Worm (Caenorhabditis elegans): ENCODE results near the gene F41B4.1.

F41B4.1 gene

DNA sequence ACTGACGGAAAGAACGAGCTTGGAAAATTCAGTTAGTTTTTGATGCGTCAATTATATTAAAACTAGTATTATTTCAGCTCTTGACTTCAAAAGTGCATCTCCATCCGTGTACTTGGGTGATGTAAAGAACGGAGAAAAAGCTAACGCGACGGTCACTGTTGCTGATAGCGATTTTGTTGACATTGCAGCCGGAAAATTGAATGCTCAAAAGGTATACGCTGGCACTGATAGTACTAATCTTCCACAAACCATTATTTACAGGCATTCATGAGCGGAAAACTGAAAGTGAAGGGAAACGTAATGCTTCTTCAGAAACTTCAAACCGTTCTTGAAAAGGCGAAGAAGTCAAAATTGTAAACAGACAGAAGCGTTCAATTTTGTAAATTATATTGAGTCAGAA is 6.0 kb downstream of the F41B4.1 start:
- peak; percentile 2 for TF ChIP-seq elt-2 (tag; optimal IDR thresholded peaks at IDR 0.05)
- TF ChIP-seq hlh-6 (tag; optimal IDR thresholded peaks at IDR 0.05) = no peak

DNA sequence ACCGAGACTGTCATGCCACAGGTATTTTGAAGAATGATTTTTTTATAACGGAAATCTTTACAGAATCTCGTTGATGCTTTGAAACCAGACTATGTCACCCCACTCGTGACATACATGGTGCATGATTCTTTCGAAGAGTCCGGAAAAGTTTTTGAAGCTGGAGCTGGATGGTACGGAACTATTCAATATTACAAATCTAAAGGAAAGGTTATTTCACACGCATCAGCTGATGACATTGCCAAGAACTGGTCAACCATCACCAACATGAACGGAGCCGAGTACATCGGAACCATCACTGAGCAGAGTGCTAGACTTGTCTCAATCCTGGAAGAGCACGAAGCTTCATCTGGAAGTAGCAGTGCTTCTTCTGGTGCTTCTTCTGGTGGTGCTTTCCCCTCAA is 6.5 kb downstream of the F41B4.1 start:
- TF ChIP-seq ztf-16 (tag; optimal IDR thresholded peaks at IDR 0.05) = no peak
- TF ChIP-seq unc-86 (tag; optimal IDR thresholded peaks at IDR 0.05) = no peak
- TF ChIP-seq ets-4 (tag; optimal IDR thresholded peaks at IDR 0.05) = no peak
- no peak for TF ChIP-seq pha-4 (tag; optimal IDR thresholded peaks at IDR 0.05)
- TF ChIP-seq ceh-24 (tag; optimal IDR thresholded peaks at IDR 0.05) = no peak
- no peak for TF ChIP-seq elt-4 (tag; optimal IDR thresholded peaks at IDR 0.05)
- no peak for TF ChIP-seq pag-3 (tag; optimal IDR thresholded peaks at IDR 0.05; ENCODE audit: borderline replicate concordance)
- no peak for TF ChIP-seq ceh-19 (GFP tag; optimal IDR thresholded peaks at IDR 0.05)
- TF ChIP-seq K09A11.1 (tag; optimal IDR thresholded peaks at IDR 0.05; ENCODE audit: insufficient read depth) = no peak
- TF ChIP-seq tbx-2 (tag; optimal IDR thresholded peaks at IDR 0.05) = no peak
- TF ChIP-seq eyg-1 (tag; optimal IDR thresholded peaks at IDR 0.05) = no peak

DNA sequence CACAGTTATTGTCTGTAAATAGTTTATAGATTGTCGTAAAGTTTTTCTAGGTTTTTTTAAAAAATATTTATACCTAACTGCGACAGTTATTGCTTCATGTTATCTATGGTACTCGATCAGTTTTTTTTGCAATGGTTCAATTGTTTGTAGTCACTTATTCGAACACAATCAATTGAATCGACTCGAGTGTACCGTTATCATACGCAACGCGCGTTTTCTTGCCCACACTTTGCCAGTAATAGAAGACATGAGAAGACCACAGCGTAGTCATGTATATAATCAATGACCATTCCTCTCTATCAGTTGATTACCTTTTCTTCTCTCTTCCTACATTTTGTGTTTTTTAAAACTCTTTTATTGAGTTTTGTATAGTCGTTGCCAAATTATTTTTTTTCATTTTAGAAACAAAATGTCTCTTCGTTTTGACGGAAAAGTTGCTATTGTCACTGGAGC is 7.6 kb downstream of the F41B4.1 start, which contains the start of gene dhs-28:
Gene dhs-28, plus strand, starts transcription at position 403 of the 453 bp plus-strand sequence.
- TF ChIP-seq elt-2 (tag; optimal IDR thresholded peaks at IDR 0.05) (peak; percentile 56), ceh-14 (tag; optimal IDR thresholded peaks at IDR 0.05) (no peak), hlh-6 (tag; optimal IDR thresholded peaks at IDR 0.05) (no peak), ztf-16 (tag; optimal IDR thresholded peaks at IDR 0.05) (no peak)

DNA sequence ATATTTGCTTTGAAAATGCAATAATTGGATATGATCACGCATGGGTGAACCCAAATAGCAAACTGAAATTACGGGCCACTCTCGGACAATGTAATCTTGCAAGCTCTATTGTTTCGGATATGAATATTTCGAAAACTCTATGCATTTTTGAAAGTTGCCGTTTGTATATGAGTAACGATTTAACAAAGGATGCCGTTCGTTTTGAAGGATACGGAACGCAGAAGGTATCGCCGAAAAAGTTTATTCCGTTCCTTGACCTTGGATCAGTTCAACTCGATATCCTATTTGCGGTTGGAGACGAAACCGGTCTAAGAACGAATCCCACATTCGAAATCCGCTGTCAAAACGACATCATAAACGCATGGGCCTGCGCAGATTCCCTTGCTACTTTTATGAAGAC is 12.6 kb downstream of the F41B4.1 start:
- TF ChIP-seq ztf-16 (tag; optimal IDR thresholded peaks at IDR 0.05) (no peak), ceh-31 (tag; optimal IDR thresholded peaks at IDR 0.05) (peak; percentile 38), pha-4 (tag; optimal IDR thresholded peaks at IDR 0.05) (no peak), che-1 (tag; optimal IDR thresholded peaks at IDR 0.05) (no peak), ceh-30 (tag; optimal IDR thresholded peaks at IDR 0.05) (no peak)

DNA sequence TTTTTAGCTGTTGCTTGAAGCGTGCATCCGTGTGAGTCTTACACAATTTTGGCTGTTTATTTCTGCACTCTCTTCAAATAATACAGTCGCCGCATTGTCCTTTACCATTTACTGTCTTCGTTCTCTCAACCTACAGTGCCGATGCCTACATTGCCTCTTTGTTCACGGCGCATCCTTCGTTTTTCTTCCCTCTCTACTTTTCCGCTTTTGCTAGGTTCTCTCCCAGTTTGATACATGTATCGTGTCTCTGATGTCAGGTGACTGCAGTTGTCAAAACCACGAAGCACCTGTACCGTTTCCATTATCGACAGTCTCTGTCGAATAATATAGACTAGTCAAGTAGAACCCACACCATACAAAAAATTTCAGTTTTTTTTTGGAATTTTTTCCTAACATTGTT is 17.0 kb downstream of the F41B4.1 start:
- TF ChIP-seq mec-3 (tag; optimal IDR thresholded peaks at IDR 0.05; ENCODE audit: borderline replicate concordance) = peak; percentile 3
- TF ChIP-seq gmeb-2 (tag; optimal IDR thresholded peaks at IDR 0.05) = no peak
- TF ChIP-seq ama-1 (optimal IDR thresholded peaks at IDR 0.05) = no peak
- no peak for TF ChIP-seq lin-11 (tag; optimal IDR thresholded peaks at IDR 0.05)

DNA sequence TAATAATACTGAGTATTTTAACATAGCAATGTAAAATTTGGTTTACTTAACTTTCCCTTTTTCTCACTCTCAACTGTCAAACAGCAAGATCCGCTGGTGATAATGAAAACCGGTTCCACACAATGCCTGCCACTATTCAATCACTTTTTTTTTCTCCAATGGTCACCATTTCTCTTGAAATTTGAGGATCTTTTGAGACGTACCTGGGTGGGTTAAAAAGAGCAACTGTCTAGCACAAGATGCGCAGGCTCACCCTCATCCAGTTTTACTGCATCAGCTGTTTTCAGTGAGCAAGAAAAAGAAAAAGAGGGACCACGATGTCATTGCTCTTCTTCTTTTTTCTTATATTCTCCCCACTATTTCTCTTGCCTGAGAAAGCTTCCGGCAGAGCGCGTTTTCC is 17.4 kb downstream of the F41B4.1 start:
- TF ChIP-seq pha-2 (tag; optimal IDR thresholded peaks at IDR 0.05) = no peak
- no peak for TF ChIP-seq dmd-4 (tag; optimal IDR thresholded peaks at IDR 0.05; ENCODE audit: borderline replicate concordance)
- TF ChIP-seq pax-1 (tag; optimal IDR thresholded peaks at IDR 0.05) = no peak
- no peak for TF ChIP-seq nhr-11 (tag; optimal IDR thresholded peaks at IDR 0.05)
- TF ChIP-seq ahr-1 (tag; optimal IDR thresholded peaks at IDR 0.05) = no peak
- no peak for TF ChIP-seq tbx-7 (tag; optimal IDR thresholded peaks at IDR 0.05)
- TF ChIP-seq sdc-2 (tag; optimal IDR thresholded peaks at IDR 0.05) = no peak
- TF ChIP-seq hlh-30 (tag; optimal IDR thresholded peaks at IDR 0.05; ENCODE audit: insufficient read depth) = no peak
- TF ChIP-seq ceh-6 (GFP tag; optimal IDR thresholded peaks at IDR 0.05) = no peak
- no peak for TF ChIP-seq fax-1 (tag; optimal IDR thresholded peaks at IDR 0.05)
- no peak for TF ChIP-seq ceh-30 (tag; optimal IDR thresholded peaks at IDR 0.05)
- no peak for TF ChIP-seq che-1 (tag; optimal IDR thresholded peaks at IDR 0.05)
- TF ChIP-seq ets-4 (tag; optimal IDR thresholded peaks at IDR 0.05) = no peak

Measured in whole organism, late embryonic.